Fruit fly (Drosophila melanogaster) Kc167 (cell line): ENCODE measurements around the gene Mst87F.

Experiments used
- Myc ChIP-seq: fragments of >200 bp; optimal IDR thresholded peaks from 2 replicates; lab custom pipeline; 2017; ENCODE audit warnings: missing external identifiers
- h ChIP-seq: fragments of >200 bp; optimal IDR thresholded peaks from 3 replicates; lab custom pipeline; 2018; ENCODE audit warnings: missing external identifiers
- ttk ChIP-seq: sonication (Bioruptor generic); optimal IDR thresholded peaks from 2 replicates; lab custom pipeline; 2017; ENCODE audit warnings: missing external identifiers

dm6 chr3R:13782578-13782977 lies 45.2 kb downstream of the Mst87F start:
- TF ChIP-seq ttk (lab: Kevin White, UChicago) (no peak), h (lab: Kevin White, UChicago) (no peak), Myc (lab: Kevin White, UChicago) (no peak)
